Worm (Caenorhabditis elegans): ENCODE results near the gene frpr-15.

The frpr-15 gene

DNA sequence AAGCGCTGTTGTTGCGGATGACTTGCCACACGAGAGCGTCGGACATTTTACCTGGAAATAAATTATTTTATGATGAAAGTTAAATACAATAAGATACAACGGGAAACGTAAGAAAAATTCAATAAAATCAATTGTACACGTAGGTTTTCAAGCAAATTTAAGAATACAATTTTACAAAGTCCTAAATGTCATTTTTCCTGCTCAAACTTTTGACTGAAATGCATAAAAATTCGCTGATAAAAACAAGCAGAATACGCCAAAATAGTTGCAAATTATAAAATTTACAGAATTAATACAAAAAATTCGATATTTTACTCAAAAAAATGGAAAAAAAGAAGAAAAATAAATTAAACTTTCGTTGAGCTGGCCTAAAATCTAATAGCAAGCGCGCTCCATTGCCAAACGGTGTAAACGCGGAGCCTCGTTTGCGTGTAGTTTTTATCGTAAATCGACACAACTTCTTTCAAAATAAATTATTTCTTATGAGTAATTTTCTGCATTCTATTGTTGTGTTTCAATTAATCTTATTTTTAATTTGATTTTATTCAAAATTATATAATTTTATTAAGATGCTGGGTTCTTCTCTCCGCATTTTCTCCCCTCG, 48.3 kb downstream of the frpr-15 start, which contains the start of the genes rpl-28 and mrpl-49 (continued):
- TF ChIP-seq tbx-2 (tag; optimal IDR thresholded peaks at IDR 0.05), result peak; percentile 16
- TF ChIP-seq ceh-45 (GFP tag; IDR thresholded peaks at IDR 0.05), result no peak
- TF ChIP-seq ceh-31 (tag; optimal IDR thresholded peaks at IDR 0.05), result peak; percentile 58
- TF ChIP-seq hlh-15 (tag; optimal IDR thresholded peaks at IDR 0.05), result no peak

DNA sequence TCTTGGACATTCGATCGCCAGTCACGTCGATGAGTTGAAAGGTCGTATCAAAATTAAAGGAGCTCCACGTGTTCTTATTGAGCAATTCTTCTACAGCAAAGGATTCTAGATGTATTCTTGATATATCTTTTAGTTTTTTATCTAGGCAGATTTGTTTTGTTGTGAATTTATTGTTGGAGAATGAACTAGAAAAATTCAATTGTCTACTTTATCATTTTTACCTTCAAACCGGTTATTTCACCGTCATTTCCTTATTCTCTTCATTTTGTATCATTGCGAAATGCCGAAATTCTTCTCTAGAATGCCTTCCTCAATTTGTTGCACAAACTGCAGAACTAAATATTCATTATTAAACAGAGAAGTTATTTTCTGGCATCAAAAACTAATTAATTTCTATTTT, 49.3 kb downstream of the frpr-15 start, which contains the start of gene R11D1.10:
Gene R11D1.10 (plus strand): TSS at position 301 of the 400 bp plus-strand sequence.
- TF ChIP-seq lim-6 (tag; optimal IDR thresholded peaks at IDR 0.05) (no peak), F13H6.1 (tag; optimal IDR thresholded peaks at IDR 0.05) (no peak), ztf-16 (tag; optimal IDR thresholded peaks at IDR 0.05) (no peak), tbx-7 (tag; optimal IDR thresholded peaks at IDR 0.05) (no peak)

DNA sequence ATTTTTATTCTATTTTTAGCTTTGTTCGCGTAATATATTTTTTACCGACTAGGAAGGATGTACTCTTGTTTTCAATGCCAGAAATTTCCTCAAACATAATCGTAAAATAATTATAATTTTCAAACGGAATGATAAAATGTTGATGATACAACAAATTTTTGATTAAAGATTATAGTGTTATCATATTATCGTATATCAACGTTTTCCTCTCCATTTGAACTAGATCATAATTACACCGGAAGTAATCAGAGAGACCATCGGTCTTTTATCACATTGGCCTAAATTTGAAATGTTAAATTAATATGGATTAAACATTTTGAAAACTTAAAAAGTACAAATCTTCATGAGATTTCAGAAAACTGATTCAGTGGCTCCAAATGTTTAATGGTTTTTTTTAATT, 52.8 kb downstream of the frpr-15 start:
- peak; percentile 80 for TF ChIP-seq elt-2 (tag; optimal IDR thresholded peaks at IDR 0.05)
- no peak for TF ChIP-seq unc-42 (tag; optimal IDR thresholded peaks at IDR 0.05)

DNA sequence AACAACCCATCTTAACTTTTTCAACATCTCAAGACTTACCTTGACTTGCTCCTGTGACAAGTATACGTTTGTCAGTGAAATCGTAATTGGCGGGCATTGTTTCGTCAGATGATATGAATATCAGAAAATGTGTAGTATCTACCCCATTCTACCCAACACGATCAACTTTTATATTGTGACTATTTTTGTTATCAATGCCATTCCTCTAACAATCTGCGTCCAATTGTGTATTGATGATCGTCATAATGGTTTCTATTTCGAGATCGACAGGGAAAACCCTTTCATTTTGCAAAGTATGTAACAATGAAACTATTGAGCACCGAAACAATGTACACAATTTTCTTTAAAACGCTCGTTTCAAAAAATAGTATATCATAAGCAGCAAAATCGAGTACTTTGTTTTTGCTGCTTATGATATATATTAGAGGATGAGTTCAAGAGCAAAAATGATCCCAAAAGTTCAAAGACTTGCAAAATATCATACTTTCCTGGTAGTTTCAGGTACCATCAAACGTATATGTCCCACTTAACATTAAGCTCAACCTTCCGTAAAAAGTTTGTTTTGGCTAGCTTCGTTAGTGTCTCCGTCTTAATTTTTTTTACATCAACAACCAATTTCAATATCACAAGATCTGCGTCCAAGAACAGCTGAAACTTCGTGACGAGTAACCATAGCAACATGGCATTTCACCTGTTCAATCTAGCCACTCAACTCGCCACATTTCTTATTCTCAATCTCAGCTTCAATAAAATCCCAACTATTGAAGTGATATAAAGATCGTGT, 53.8 kb downstream of the frpr-15 start, which contains the start of the genes dhs-21 and xbx-9:
Gene dhs-21 (minus strand): TSS at position 181 of the 784 bp plus-strand sequence.
Gene xbx-9 (plus strand): TSS at position 734 of the 784 bp plus-strand sequence.
- TF ChIP-seq elt-2 (tag; optimal IDR thresholded peaks at IDR 0.05) (peak; percentile 62), sox-2 (GFP tag; IDR thresholded peaks at IDR 0.05) (no peak)

DNA sequence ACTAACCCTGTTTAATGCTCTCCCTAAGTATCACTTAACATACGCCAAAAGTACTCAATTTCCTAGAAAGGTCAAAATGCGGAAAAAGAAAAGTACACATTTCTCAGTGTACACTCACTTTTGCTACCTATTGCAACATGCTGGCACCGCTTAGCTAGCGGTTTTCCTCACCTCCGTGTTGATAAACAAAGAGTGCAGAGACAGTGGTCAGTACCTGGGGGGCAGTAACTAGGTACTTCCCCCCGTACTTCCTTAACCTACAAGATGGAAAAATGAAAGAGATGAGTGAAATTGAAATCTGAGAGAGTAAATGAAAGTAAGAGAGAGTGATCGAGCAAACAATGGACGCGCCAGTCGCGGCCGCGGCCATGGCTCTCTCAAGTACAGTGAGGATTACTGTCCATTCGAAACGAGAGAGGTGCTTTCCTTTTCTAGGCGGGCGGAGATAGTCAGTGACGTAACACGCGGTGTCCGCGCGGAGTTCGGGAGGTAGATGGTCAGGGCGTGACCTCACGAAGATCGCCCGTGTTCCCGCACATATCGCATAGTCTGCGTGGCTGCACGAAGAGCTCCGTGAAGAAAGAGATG, 56.4 kb downstream of the frpr-15 start, which contains the start of gene cky-1:
Gene cky-1 (plus strand): TSS at position 538 of the 588 bp plus-strand sequence.
- TF ChIP-seq fax-1 (tag; optimal IDR thresholded peaks at IDR 0.05) (no peak), tbx-7 (tag; optimal IDR thresholded peaks at IDR 0.05) (no peak), fkh-6 (tag; optimal IDR thresholded peaks at IDR 0.05) (no peak), tbx-2 (tag; optimal IDR thresholded peaks at IDR 0.05) (peak; percentile 35)

DNA sequence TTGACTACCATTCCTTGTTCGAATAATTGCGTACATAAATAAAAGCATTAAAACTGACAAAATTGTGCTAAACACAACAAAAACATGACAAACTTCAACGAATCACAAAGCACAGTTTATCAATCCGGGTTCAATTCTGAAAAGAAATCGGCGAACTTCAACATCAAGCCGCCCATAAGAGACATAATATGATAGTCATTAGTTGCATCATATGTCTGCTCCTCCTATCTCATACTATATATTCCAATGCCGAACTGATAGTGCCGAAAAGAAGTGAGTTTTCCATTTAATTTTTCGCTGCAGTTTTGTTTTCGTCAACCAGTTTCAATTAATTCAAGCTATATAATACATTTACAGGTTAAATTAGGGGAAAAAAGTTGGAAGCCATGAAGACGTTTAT, 61.8 kb downstream of the frpr-15 start, which contains the start of gene hrg-7:
Gene hrg-7 (plus strand): TSS at position 358 of the 400 bp plus-strand sequence.
- TF ChIP-seq pat-9 (tag; optimal IDR thresholded peaks at IDR 0.05), result no peak
- TF ChIP-seq hlh-30 (tag; optimal IDR thresholded peaks at IDR 0.05; ENCODE audit: insufficient read depth), result no peak
- TF ChIP-seq ceh-45 (GFP tag; IDR thresholded peaks at IDR 0.05), result no peak
- no peak for TF ChIP-seq odd-2 (tag; optimal IDR thresholded peaks at IDR 0.05)
